Worm (Caenorhabditis elegans): ENCODE results near the gene F59G1.4.

ce11 chrII:5873564-5874070 lies 22.4 kb upstream of the F59G1.4 start, which contains the start of gene tex-2:
- TF ChIP-seq hmg-4 (GFP tag; optimal IDR thresholded peaks at IDR 0.05) (no peak), sea-1 (GFP tag; conservative IDR thresholded peaks at IDR 0.05) (no peak), ama-1 (optimal IDR thresholded peaks at IDR 0.05) (no peak), ceh-13 (GFP tag; optimal IDR thresholded peaks at IDR 0.05) (no peak), scrt-1 (GFP tag; IDR thresholded peaks at IDR 0.05) (no peak), hmbx-1 (tag; optimal IDR thresholded peaks at IDR 0.05) (no peak), tra-4 (tag; optimal IDR thresholded peaks at IDR 0.05) (no peak), flt-1 (GFP tag; IDR thresholded peaks at IDR 0.05) (no peak), hnd-1 (tag; optimal IDR thresholded peaks at IDR 0.05) (no peak), aly-1 (tag; optimal IDR thresholded peaks at IDR 0.05) (no peak), ets-7 (tag; optimal IDR thresholded peaks at IDR 0.05) (no peak), ceh-36 (tag; optimal IDR thresholded peaks at IDR 0.05) (no peak), tbx-11 (GFP tag; IDR thresholded peaks at IDR 0.05) (no peak)
